Fruit fly (Drosophila melanogaster): ENCODE data around the gene Root.

Gene Root

dm6 chr3R:24099039-24100026 lies 13.8 kb upstream of the Root start:
- TF ChIP-seq insv (optimal IDR thresholded peaks at IDR 0.05) (no peak), ttk (optimal IDR thresholded peaks at IDR 0.05) (no peak), psq (optimal IDR thresholded peaks at IDR 0.05) (no peak), Sin3A (optimal IDR thresholded peaks at IDR 0.05) (no peak), Myc (optimal IDR thresholded peaks at IDR 0.05) (no peak), h (optimal IDR thresholded peaks at IDR 0.05) (no peak)

- no peak for TF ChIP-seq psq (optimal IDR thresholded peaks at IDR 0.05)
- TF ChIP-seq Myc (optimal IDR thresholded peaks at IDR 0.05), result no peak
- no peak for TF ChIP-seq h (optimal IDR thresholded peaks at IDR 0.05)
- TF ChIP-seq ttk (optimal IDR thresholded peaks at IDR 0.05), result no peak
- no peak for TF ChIP-seq Sin3A (optimal IDR thresholded peaks at IDR 0.05)
- TF ChIP-seq insv (optimal IDR thresholded peaks at IDR 0.05), result no peak
Measured at dm6 chr3R:24100717-24101116, 12.4 kb upstream of the Root start.

- no peak for TF ChIP-seq psq (optimal IDR thresholded peaks at IDR 0.05)
- no peak for TF ChIP-seq h (optimal IDR thresholded peaks at IDR 0.05)
- no peak for TF ChIP-seq insv (optimal IDR thresholded peaks at IDR 0.05)
- TF ChIP-seq Sin3A (optimal IDR thresholded peaks at IDR 0.05), result no peak
- TF ChIP-seq ttk (optimal IDR thresholded peaks at IDR 0.05), result no peak
- TF ChIP-seq Myc (optimal IDR thresholded peaks at IDR 0.05), result no peak
Measured at dm6 chr3R:24101437-24101836, 11.6 kb upstream of the Root start.

- no peak for TF ChIP-seq ttk (optimal IDR thresholded peaks at IDR 0.05)
- TF ChIP-seq h (optimal IDR thresholded peaks at IDR 0.05), result no peak
- TF ChIP-seq Sin3A (optimal IDR thresholded peaks at IDR 0.05), result no peak
Measured at dm6 chr3R:24102387-24102786, 10.7 kb upstream of the Root start.

- TF ChIP-seq Myc (optimal IDR thresholded peaks at IDR 0.05), result no peak
- no peak for TF ChIP-seq h (optimal IDR thresholded peaks at IDR 0.05)
- no peak for TF ChIP-seq insv (optimal IDR thresholded peaks at IDR 0.05)
- TF ChIP-seq Sin3A (optimal IDR thresholded peaks at IDR 0.05), result no peak
- no peak for TF ChIP-seq ttk (optimal IDR thresholded peaks at IDR 0.05)
- no peak for TF ChIP-seq psq (optimal IDR thresholded peaks at IDR 0.05)
Measured at dm6 chr3R:24103708-24104107, 9.4 kb upstream of the Root start.

- TF ChIP-seq ttk (optimal IDR thresholded peaks at IDR 0.05) (no peak), Myc (optimal IDR thresholded peaks at IDR 0.05) (no peak), Sin3A (optimal IDR thresholded peaks at IDR 0.05) (no peak), psq (optimal IDR thresholded peaks at IDR 0.05) (no peak), h (optimal IDR thresholded peaks at IDR 0.05) (no peak), insv (optimal IDR thresholded peaks at IDR 0.05) (no peak)
Measured at dm6 chr3R:24104471-24105311, 8.4 kb upstream of the Root start.

- TF ChIP-seq Sin3A (optimal IDR thresholded peaks at IDR 0.05) (no peak), ttk (optimal IDR thresholded peaks at IDR 0.05) (no peak), psq (optimal IDR thresholded peaks at IDR 0.05) (no peak), Myc (optimal IDR thresholded peaks at IDR 0.05) (no peak), h (optimal IDR thresholded peaks at IDR 0.05) (no peak), insv (optimal IDR thresholded peaks at IDR 0.05) (no peak)
Measured at dm6 chr3R:24105312-24105902, 7.7 kb upstream of the Root start, which contains the start of gene Syx1A. Gene Syx1A, minus strand, starts transcription at chr3R:24105763.

- TF ChIP-seq psq (optimal IDR thresholded peaks at IDR 0.05), result no peak
- TF ChIP-seq Myc (optimal IDR thresholded peaks at IDR 0.05), result no peak
- TF ChIP-seq h (optimal IDR thresholded peaks at IDR 0.05), result no peak
- TF ChIP-seq Sin3A (optimal IDR thresholded peaks at IDR 0.05), result no peak
- TF ChIP-seq insv (optimal IDR thresholded peaks at IDR 0.05), result no peak
- no peak for TF ChIP-seq ttk (optimal IDR thresholded peaks at IDR 0.05)
Measured at dm6 chr3R:24106059-24106631, 6.9 kb upstream of the Root start.

dm6 chr3R:24106879-24107441 lies 6.1 kb upstream of the Root start, which contains the start of gene CG10694:
Gene CG10694, plus strand, starts transcription at chr3R:24107391.
- no peak for TF ChIP-seq Sin3A (optimal IDR thresholded peaks at IDR 0.05)

dm6 chr3R:24108902-24109389 lies 4.1 kb upstream of the Root start, which contains the start of the genes eIF4EHP and CG18428:
Gene eIF4EHP, minus strand, starts transcription at chr3R:24108960.
Gene CG18428, plus strand, starts transcription at chr3R:24109336.
- TF ChIP-seq h (optimal IDR thresholded peaks at IDR 0.05), result no peak
- no peak for TF ChIP-seq Sin3A (optimal IDR thresholded peaks at IDR 0.05)
- no peak for TF ChIP-seq psq (optimal IDR thresholded peaks at IDR 0.05)
- TF ChIP-seq Myc (optimal IDR thresholded peaks at IDR 0.05), result no peak
- TF ChIP-seq ttk (optimal IDR thresholded peaks at IDR 0.05), result no peak
- no peak for TF ChIP-seq insv (optimal IDR thresholded peaks at IDR 0.05)

Measured in Kc167 (cell line).